Fruit fly (Drosophila melanogaster) whole organism: Measurements from ENCODE around the gene CG12483.

Source experiments
- CG8478 ChIP-seq: fragments of >200 bp; optimal IDR thresholded peaks from 2 replicates; lab custom pipeline; 2018; ENCODE audit warnings: inconsistent platforms
- Dll ChIP-seq: fragments of >200 bp; optimal IDR thresholded peaks from 2 replicates; lab custom pipeline; 2017
- psq ChIP-seq: fragments of >200 bp; optimal IDR thresholded peaks from 2 replicates; lab custom pipeline; 2017
- usp ChIP-seq: fragments of >200 bp; optimal IDR thresholded peaks from 2 replicates; lab custom pipeline; 2017; ENCODE audit warnings: missing biosample characterization, missing genetic modification characterization, mixed read lengths

DNA sequence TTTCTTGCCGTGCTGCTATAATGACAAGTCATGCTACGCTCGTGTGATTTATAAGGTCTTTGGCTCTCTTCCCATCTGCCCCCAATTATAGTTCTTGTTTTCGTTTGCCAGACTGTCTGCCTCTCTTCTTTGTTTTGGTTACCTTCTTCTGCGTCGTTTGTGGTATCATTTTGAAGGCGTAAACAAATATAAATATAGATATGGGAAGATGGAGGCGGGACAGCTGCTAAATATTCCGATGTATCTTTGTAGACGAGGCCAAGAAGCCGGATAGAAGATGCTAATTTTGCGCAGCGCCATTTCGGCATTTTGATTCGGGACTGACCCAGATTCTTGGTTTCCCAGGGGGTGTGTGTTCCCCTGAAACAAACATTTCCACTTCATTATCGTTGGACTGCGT lies 21.2 kb upstream of the CG12483 start:
- TF ChIP-seq usp (GFP tag; lab: Kevin White, UChicago) (no peak), psq (lab: Kevin White, UChicago) (no peak), Dll (lab: Kevin White, UChicago) (no peak), CG8478 (lab: Kevin White, UChicago) (no peak)
